Fruit fly (Drosophila melanogaster) whole organism: Measurements from ENCODE around the gene Appl.

Source experiments
- CG8478 ChIP-seq: fragments of >200 bp; optimal IDR thresholded peaks from 2 replicates; lab custom pipeline; 2018; ENCODE audit warnings: inconsistent platforms
- Dll ChIP-seq: fragments of >200 bp; optimal IDR thresholded peaks from 2 replicates; lab custom pipeline; 2017
- EcR ChIP-seq, 2 experiments: fragments of >200 bp; optimal IDR thresholded peaks; 2 replicates each; lab custom pipeline; 2017; ENCODE audit warnings: missing biosample characterization in 2 of 2, missing genetic modification characterization in 2 of 2, missing genetic modification reagents in 2 of 2
- pan ChIP-seq: fragments of >200 bp; optimal IDR thresholded peaks from 2 replicates; lab custom pipeline; 2017
- psq ChIP-seq: fragments of >200 bp; optimal IDR thresholded peaks from 2 replicates; lab custom pipeline; 2017
- usp ChIP-seq: fragments of >200 bp; optimal IDR thresholded peaks from 2 replicates; lab custom pipeline; 2017; ENCODE audit warnings: missing biosample characterization, missing genetic modification characterization, mixed read lengths

Appl gene

dm6 chrX:599727-600126 is 69.4 kb downstream of the Appl start:
- TF ChIP-seq CG8478 (lab: Kevin White, UChicago) (no peak), Dll (lab: Kevin White, UChicago) (no peak), pan (lab: Kevin White, UChicago) (no peak), psq (lab: Kevin White, UChicago) (no peak), usp (no peak), EcR (GFP tag; optimal IDR thresholded peaks at IDR 0.05; lab: Kevin White, UChicago) (no peak)

dm6 chrX:601984-602383 is 71.7 kb downstream of the Appl start:
- no peak for TF ChIP-seq pan (lab: Kevin White, UChicago)
- no peak for TF ChIP-seq Dll (lab: Kevin White, UChicago)
- no peak for TF ChIP-seq psq (lab: Kevin White, UChicago)
- no peak for TF ChIP-seq CG8478 (lab: Kevin White, UChicago)
- no peak for TF ChIP-seq usp

DNA sequence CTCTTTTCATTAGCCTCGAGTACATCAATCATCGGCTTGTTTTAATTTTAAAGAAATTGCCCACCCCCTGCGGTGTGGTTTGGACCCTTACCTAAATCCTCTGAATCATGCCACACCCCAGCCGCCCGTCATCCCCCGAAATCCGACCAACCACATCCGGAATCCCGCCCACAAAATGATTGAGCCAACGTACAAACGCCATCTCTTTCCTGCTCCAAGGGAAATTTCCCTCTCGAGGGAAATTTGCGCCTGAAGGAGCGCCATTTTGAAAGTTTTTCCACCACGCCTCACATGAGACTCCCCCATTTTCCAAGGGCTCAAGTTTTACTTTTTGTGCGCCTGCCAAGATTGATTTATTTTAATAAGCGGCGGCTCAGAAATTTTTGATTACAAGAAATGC is 79.7 kb downstream of the Appl start:
- no peak for TF ChIP-seq psq (lab: Kevin White, UChicago)
- no peak for TF ChIP-seq pan (lab: Kevin White, UChicago)
- TF ChIP-seq EcR (GFP tag; optimal IDR thresholded peaks at IDR 0.05; lab: Kevin White, UChicago): no peak
- TF ChIP-seq CG8478 (lab: Kevin White, UChicago): no peak
- TF ChIP-seq Dll (lab: Kevin White, UChicago): no peak
- TF ChIP-seq usp: no peak

DNA sequence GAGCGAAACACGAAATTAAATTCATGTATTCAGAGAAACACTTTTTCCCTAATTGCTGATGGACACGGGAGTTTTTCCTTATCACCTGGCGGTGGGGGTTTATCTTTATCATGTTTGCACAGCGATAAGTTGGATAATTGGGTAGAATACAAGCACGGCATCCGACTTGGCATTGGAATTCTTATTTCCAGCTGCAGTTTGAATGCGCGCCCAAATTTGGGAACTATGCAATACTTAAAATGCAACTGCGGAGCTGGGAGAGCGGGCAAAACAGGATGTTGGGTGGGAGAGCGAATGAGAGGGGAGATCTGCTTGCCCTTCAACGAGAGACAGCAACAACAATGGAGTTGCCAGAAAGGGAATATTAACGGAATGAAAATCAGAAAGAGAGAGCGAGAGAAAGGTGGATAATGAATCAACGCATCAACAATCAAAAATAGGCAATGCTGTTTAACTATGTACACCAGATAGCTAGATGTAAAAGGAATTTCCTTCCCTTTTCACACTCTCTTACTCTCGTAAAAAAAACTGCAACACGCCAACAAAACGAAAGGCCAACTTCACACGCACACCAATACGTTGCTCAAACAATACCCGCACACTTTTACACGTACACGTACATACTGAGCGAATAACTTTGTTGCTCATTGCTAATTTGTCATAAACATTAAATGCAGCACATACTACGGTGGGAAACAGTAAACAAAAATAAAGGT is 86.6 kb downstream of the Appl start:
- TF ChIP-seq pan (lab: Kevin White, UChicago): no peak
- no peak for TF ChIP-seq CG8478 (lab: Kevin White, UChicago)
- no peak for TF ChIP-seq usp
- TF ChIP-seq psq (lab: Kevin White, UChicago): no peak
- TF ChIP-seq EcR (GFP tag; optimal IDR thresholded peaks at IDR 0.05; lab: Kevin White, UChicago): no peak
- no peak for TF ChIP-seq Dll (lab: Kevin White, UChicago)

- TF ChIP-seq CG8478 (lab: Kevin White, UChicago) (no peak), Dll (lab: Kevin White, UChicago) (no peak), usp (no peak), EcR (GFP tag; optimal IDR thresholded peaks at IDR 0.05; lab: Kevin White, UChicago) (no peak), psq (lab: Kevin White, UChicago) (no peak), pan (lab: Kevin White, UChicago) (no peak)
Measured at dm6 chrX:617477-617795, 87.1 kb downstream of the Appl start.

- TF ChIP-seq pan (lab: Kevin White, UChicago): no peak
- TF ChIP-seq usp: no peak
- TF ChIP-seq CG8478 (lab: Kevin White, UChicago): no peak
- TF ChIP-seq EcR (GFP tag; optimal IDR thresholded peaks at IDR 0.05; lab: Kevin White, UChicago): no peak
- no peak for TF ChIP-seq Dll (lab: Kevin White, UChicago)
- no peak for TF ChIP-seq psq (lab: Kevin White, UChicago)
Measured at dm6 chrX:618583-618982, 88.3 kb downstream of the Appl start.

DNA sequence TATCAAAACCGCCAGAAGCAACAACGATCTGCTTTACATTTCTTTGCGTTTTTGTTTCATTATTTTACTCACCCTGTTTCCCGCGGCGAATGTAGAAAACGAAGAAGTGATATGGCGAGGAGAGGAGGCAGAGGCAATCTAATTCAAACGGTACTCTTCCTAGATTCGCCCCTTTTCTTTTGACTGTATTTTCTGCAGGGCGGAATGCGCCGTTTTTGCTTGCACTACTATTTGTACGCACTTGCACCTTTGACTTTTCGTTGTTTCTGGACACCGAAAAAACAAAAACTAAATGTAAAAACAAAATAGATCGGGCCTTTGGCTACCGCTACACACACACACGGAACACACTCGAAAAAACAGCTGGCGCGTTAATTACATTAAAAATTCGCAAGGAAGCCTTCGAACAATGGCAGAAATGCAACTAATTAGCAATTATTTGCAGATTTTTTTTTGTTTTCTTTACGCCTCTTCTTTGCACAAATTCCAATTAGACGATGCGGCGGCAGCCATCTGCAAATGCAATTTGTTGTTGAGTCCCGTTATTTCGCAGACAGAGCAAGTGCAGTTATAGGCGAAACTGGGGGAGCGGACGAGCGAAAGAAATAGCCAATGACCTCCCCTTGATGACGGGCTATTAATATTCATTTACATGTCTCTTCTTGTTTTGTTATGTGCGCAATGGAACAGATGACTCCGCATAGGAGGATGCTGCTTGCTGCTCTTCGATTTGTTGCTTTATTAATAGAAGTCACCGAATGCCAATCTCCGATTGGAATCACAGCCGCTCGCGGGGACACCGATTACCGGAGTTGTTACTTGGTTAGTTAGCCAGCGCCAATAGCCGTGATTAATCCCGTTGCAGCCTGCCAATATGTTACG is 89.2 kb downstream of the Appl start:
- TF ChIP-seq EcR (GFP tag; optimal IDR thresholded peaks at IDR 0.05; lab: Kevin White, UChicago) (peak in 1 of 2 experiments; percentile 59), Dll (lab: Kevin White, UChicago) (no peak)

DNA sequence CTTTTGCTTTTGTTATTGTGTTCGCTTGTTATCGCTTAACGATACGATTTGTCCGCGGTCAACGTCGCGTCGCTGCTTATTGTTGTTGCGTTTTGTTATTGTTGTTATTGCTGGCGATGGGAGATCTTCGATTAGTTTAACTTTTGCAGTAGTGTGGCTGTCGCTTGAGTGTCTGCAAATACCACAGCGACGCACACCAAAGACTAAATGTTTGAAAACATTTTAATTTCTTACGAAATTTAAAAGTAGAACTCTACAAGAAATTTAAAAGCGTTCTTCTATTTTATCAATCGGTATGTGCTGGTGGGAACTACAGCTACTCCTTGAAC is 89.8 kb downstream of the Appl start, which contains the start of gene spdi:
Gene spdi (minus strand): TSS at position 94 of the 329 bp plus-strand sequence.
- no peak for TF ChIP-seq psq (lab: Kevin White, UChicago)
- TF ChIP-seq pan (lab: Kevin White, UChicago): no peak
- no peak for TF ChIP-seq Dll (lab: Kevin White, UChicago)
- no peak for TF ChIP-seq EcR (GFP tag; optimal IDR thresholded peaks at IDR 0.05; lab: Kevin White, UChicago)
- TF ChIP-seq usp: no peak
- TF ChIP-seq CG8478 (lab: Kevin White, UChicago): no peak

DNA sequence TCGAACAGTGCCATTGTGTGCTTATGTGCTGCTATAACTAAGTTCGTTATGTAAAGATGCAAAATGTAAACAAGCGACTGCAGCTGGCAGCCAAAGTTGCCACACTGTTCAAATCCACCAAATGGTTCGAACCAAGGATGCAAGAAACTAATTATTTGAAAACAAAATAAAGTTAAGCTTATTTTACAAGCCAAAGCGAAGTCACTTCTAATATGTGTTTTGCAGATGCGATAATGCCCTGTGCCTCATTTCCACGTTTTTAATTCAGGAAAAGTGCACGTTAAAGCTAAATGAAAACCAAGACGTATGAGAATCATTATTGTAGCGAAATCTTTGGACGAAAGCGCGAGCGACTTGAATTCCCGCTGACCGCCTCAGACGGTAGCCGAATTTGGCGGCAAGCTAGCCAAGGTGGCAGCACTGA is 90.8 kb downstream of the Appl start, which contains the start of the genes CG13365 and Vsp37A:
Gene CG13365 (minus strand): TSS at position 84 of the 424 bp plus-strand sequence.
Gene Vsp37A (plus strand): TSS at position 399 of the 424 bp plus-strand sequence.
- TF ChIP-seq EcR (GFP tag; optimal IDR thresholded peaks at IDR 0.05; lab: Kevin White, UChicago) (no peak), CG8478 (lab: Kevin White, UChicago) (no peak), Dll (lab: Kevin White, UChicago) (no peak), usp (no peak), pan (lab: Kevin White, UChicago) (no peak), psq (lab: Kevin White, UChicago) (no peak)

DNA sequence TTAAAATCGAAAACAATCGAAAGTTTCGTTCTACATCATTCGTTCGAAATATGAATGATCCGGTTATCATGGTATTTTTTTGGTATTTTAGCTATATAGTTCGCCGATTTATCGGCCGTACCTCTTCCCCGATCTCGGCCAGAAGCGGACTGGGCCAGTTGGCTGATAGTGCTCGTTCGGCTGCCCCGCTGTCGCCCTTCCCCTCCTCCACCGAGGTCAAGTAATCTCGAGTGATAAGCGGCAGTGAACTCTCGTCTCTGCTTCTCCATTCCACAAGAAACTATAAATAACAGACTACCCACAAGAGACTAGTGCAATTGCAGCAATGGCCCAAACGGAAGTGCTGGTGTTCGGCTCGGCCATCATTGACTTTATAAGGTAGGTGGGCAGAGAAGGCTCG is 93.1 kb downstream of the Appl start, which contains the start of gene CG13369:
Gene CG13369 (plus strand): TSS at position 112 of the 400 bp plus-strand sequence.
- no peak for TF ChIP-seq Dll (lab: Kevin White, UChicago)
- no peak for TF ChIP-seq pan (lab: Kevin White, UChicago)
- no peak for TF ChIP-seq psq (lab: Kevin White, UChicago)
- TF ChIP-seq usp: no peak

DNA sequence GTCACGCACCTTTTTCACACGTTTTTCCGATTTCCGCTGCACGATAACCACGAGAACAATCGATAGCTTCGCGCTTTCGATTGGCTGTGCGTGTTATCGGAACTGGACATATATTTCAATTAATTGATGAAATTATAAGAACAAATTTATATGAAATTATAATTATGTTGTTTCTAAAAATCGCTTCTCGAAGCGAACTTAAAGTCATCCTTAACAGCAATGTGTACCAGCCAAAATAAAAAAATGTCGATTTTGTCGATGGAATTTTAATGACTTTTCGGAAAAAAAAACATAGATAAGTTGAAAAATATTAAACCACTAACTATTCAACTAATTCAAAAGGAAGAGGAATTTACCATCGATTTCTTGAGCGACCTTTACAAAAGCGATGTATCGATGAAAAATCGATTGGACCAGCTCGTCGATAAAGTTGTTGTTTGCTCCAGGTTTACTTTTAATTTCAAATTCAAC is 94.9 kb downstream of the Appl start, which contains the start of the genes CG13364 and Hinfp:
Gene CG13364 (minus strand): TSS at position 47 of the 471 bp plus-strand sequence.
Gene Hinfp (plus strand): TSS at position 386 of the 471 bp plus-strand sequence.
- TF ChIP-seq EcR (GFP tag; optimal IDR thresholded peaks at IDR 0.05; lab: Kevin White, UChicago) (no peak), pan (lab: Kevin White, UChicago) (no peak), usp (no peak), CG8478 (lab: Kevin White, UChicago) (no peak), Dll (lab: Kevin White, UChicago) (no peak), psq (lab: Kevin White, UChicago) (no peak)
